Worm (Caenorhabditis elegans) whole organism, L3 larva: ENCODE data around the gene cyp-35A5.
A peak's percentile ranks its signal among the peaks of the same experiment; 100 is the strongest.

Experiments used
- R02D3.7 ChIP-seq: fragments of 150-350 bp; optimal IDR thresholded peaks from 2 replicates; lab custom pipeline; 2014; ENCODE audit warnings: missing biosample characterization, missing genetic modification characterization
- ZK546.5 ChIP-seq: sonication (generic microtip); optimal IDR thresholded peaks from 2 replicates; lab custom pipeline; 2017; ENCODE audit warnings: missing biosample characterization, missing genetic modification characterization
- aly-2 ChIP-seq: fragments of 150-350 bp; optimal IDR thresholded peaks from 2 replicates; lab custom pipeline; 2014; ENCODE audit warnings: missing biosample characterization, missing genetic modification characterization
- ama-1 ChIP-seq: fragments of 150-350 bp; optimal IDR thresholded peaks from 2 replicates; lab custom pipeline; 2018
- ceh-28 ChIP-seq: fragments of 150-350 bp; optimal IDR thresholded peaks from 2 replicates; lab custom pipeline; 2014; ENCODE audit warnings: missing biosample characterization, missing genetic modification reagents, missing genetic modification characterization
- ceh-82 ChIP-seq: fragments of 150-350 bp; optimal IDR thresholded peaks from 2 replicates; lab custom pipeline; 2014; ENCODE audit warnings: missing biosample characterization, missing genetic modification characterization
- ceh-9 ChIP-seq: sonication (generic microtip); optimal IDR thresholded peaks from 2 replicates; lab custom pipeline; 2018; ENCODE audit warnings: missing biosample characterization, missing genetic modification characterization
- daf-12 ChIP-seq: fragments of 150-350 bp; optimal IDR thresholded peaks from 2 replicates; lab custom pipeline; 2014; ENCODE audit warnings: missing biosample characterization, missing genetic modification reagents, missing genetic modification characterization
- egl-27 ChIP-seq: sonication (generic microtip); optimal IDR thresholded peaks from 4 replicates; lab custom pipeline; 2017; ENCODE audit warnings: missing biosample characterization, missing genetic modification reagents, missing genetic modification characterization
- elt-3 ChIP-seq, 3 experiments: fragments of 150-350 bp in 1 of 3; sonication (generic microtip) in 2 of 3; optimal IDR thresholded peaks; 2 replicates in 2 of 3; 4 replicates in 1 of 3; lab custom pipeline; 2014 to 2017; ENCODE audit warnings: missing biosample characterization in 3 of 3, missing genetic modification characterization in 3 of 3
- fkh-2 ChIP-seq: fragments of 150-350 bp; optimal IDR thresholded peaks from 2 replicates; lab custom pipeline; 2014; ENCODE audit warnings: missing biosample characterization, missing genetic modification reagents, missing genetic modification characterization
- fos-1 ChIP-seq: fragments of 150-350 bp; optimal IDR thresholded peaks from 2 replicates; lab custom pipeline; 2014; ENCODE audit warnings: missing biosample characterization, missing genetic modification characterization
- hmg-11 ChIP-seq: sonication (generic microtip); optimal IDR thresholded peaks from 2 replicates; lab custom pipeline; 2016; ENCODE audit warnings: missing genetic modification characterization, missing compliant biosample characterization
- jun-1 ChIP-seq: fragments of 150-350 bp; optimal IDR thresholded peaks from 2 replicates; lab custom pipeline; 2014; ENCODE audit warnings: missing biosample characterization, missing genetic modification reagents, missing genetic modification characterization
- lin-15B ChIP-seq: fragments of 150-350 bp; optimal IDR thresholded peaks from 2 replicates; lab custom pipeline; 2014; ENCODE audit warnings: missing biosample characterization, missing genetic modification characterization
- lin-39 ChIP-seq: fragments of 150-350 bp; optimal IDR thresholded peaks from 2 replicates; lab custom pipeline; 2018; ENCODE audit warnings: missing biosample characterization, missing genetic modification reagents, missing genetic modification characterization
- lsy-12 ChIP-seq: sonication (generic microtip); optimal IDR thresholded peaks from 2 replicates; lab custom pipeline; 2016; ENCODE audit warnings: mild to moderate bottlenecking, missing genetic modification characterization, missing compliant biosample characterization
- mdl-1 ChIP-seq: fragments of 150-350 bp; optimal IDR thresholded peaks from 2 replicates; lab custom pipeline; 2014; ENCODE audit warnings: missing biosample characterization, missing genetic modification characterization
- mml-1 ChIP-seq: fragments of 150-350 bp; sonication (generic microtip); optimal IDR thresholded peaks from 3 replicates; lab custom pipeline; 2014; ENCODE audit warnings: missing biosample characterization, missing genetic modification characterization
- nhr-11 ChIP-seq: fragments of 150-350 bp; optimal IDR thresholded peaks from 2 replicates; lab custom pipeline; 2014; ENCODE audit warnings: missing biosample characterization, missing genetic modification characterization
- nhr-12 ChIP-seq: fragments of 150-350 bp; optimal IDR thresholded peaks from 2 replicates; lab custom pipeline; 2014; ENCODE audit warnings: missing biosample characterization, missing genetic modification characterization
- nhr-23 ChIP-seq: fragments of 150-350 bp; optimal IDR thresholded peaks from 2 replicates; lab custom pipeline; 2014; ENCODE audit warnings: missing biosample characterization, missing genetic modification reagents, missing genetic modification characterization
- nhr-237 ChIP-seq: fragments of 150-350 bp; optimal IDR thresholded peaks from 2 replicates; lab custom pipeline; 2014; ENCODE audit warnings: missing biosample characterization, missing genetic modification characterization
- nhr-25 ChIP-seq: sonication (generic microtip); optimal IDR thresholded peaks from 2 replicates; lab custom pipeline; 2017; ENCODE audit warnings: missing biosample characterization, missing genetic modification characterization
- nhr-43 ChIP-seq: sonication (generic microtip); optimal IDR thresholded peaks from 2 replicates; lab custom pipeline; 2016; ENCODE audit warnings: mild to moderate bottlenecking, missing genetic modification characterization, missing compliant biosample characterization; ENCODE audit not compliant: poor library complexity, severe bottlenecking
- nhr-67 ChIP-seq: fragments of 150-350 bp; optimal IDR thresholded peaks from 2 replicates; lab custom pipeline; 2014; ENCODE audit warnings: missing biosample characterization, missing genetic modification characterization
- nhr-76 ChIP-seq: fragments of 150-350 bp; sonication (generic microtip); optimal IDR thresholded peaks from 5 replicates; lab custom pipeline; 2014; ENCODE audit warnings: missing biosample characterization, missing genetic modification characterization
- nhr-77 ChIP-seq: fragments of 150-350 bp; optimal IDR thresholded peaks from 2 replicates; lab custom pipeline; 2014; ENCODE audit warnings: missing biosample characterization, missing genetic modification characterization
- pqm-1 ChIP-seq: fragments of 150-350 bp; optimal IDR thresholded peaks from 2 replicates; lab custom pipeline; 2017; ENCODE audit warnings: missing biosample characterization, missing genetic modification characterization, inconsistent platforms
- sea-2 ChIP-seq: fragments of 150-350 bp; sonication (generic microtip); optimal IDR thresholded peaks from 4 replicates; lab custom pipeline; 2014; ENCODE audit warnings: missing biosample characterization, missing genetic modification reagents, missing genetic modification characterization
- skn-1 ChIP-seq: fragments of 150-350 bp; optimal IDR thresholded peaks from 2 replicates; lab custom pipeline; 2014; ENCODE audit warnings: missing biosample characterization, missing genetic modification characterization
- tbx-2 ChIP-seq: sonication (generic microtip); optimal IDR thresholded peaks from 2 replicates; lab custom pipeline; 2016; ENCODE audit warnings: mild to moderate bottlenecking, missing genetic modification characterization, missing compliant biosample characterization
- unc-39 ChIP-seq: sonication (generic microtip); optimal IDR thresholded peaks from 4 replicates; lab custom pipeline; 2017; ENCODE audit warnings: missing biosample characterization, missing genetic modification characterization
- unc-62 ChIP-seq: fragments of 150-350 bp; sonication (generic microtip); optimal IDR thresholded peaks from 4 replicates; lab custom pipeline; 2014; ENCODE audit warnings: missing biosample characterization, missing genetic modification reagents, missing genetic modification characterization
- ztf-11 ChIP-seq: fragments of 150-350 bp; optimal IDR thresholded peaks from 2 replicates; lab custom pipeline; 2014; ENCODE audit warnings: missing biosample characterization, missing genetic modification characterization
- ztf-4 ChIP-seq: fragments of 150-350 bp; optimal IDR thresholded peaks from 2 replicates; lab custom pipeline; 2014; ENCODE audit warnings: missing biosample characterization, missing genetic modification characterization

cyp-35A5 gene

ce11 chrV:3929099-3929498 is 7.0 kb upstream of the cyp-35A5 start, which contains the start of gene srx-64:
TSS of gene srx-64 (plus strand) at chrV:3929399.
- no peak for TF ChIP-seq tbx-2 (tag; lab: Kevin White, UChicago)
- no peak for TF ChIP-seq lsy-12 (tag; lab: Kevin White, UChicago)
- TF ChIP-seq mml-1 (tag; lab: Kevin White, UChicago): no peak
- TF ChIP-seq nhr-237: no peak
- TF ChIP-seq daf-12 (tag; lab: Kevin White, UChicago): no peak
- TF ChIP-seq ceh-28 (tag; lab: Kevin White, UChicago): no peak
- TF ChIP-seq mdl-1 (tag; lab: Kevin White, UChicago): no peak

- TF ChIP-seq nhr-43 (tag; lab: Kevin White, UChicago) (no peak), elt-3 (tag; optimal IDR thresholded peaks at IDR 0.05; lab: Kevin White, UChicago) (no peak), skn-1 (tag; lab: Kevin White, UChicago) (no peak), hmg-11 (tag; lab: Kevin White, UChicago) (no peak), lin-39 (tag; lab: Kevin White, UChicago) (no peak), mml-1 (tag; lab: Kevin White, UChicago) (no peak), tbx-2 (tag; lab: Kevin White, UChicago) (no peak), R02D3.7 (tag; lab: Kevin White, UChicago) (no peak), fkh-2 (tag; lab: Kevin White, UChicago) (no peak), aly-2 (tag; lab: Kevin White, UChicago) (no peak), nhr-11 (tag; lab: Kevin White, UChicago) (no peak), egl-27 (tag; lab: Kevin White, UChicago) (no peak), sea-2 (GFP tag; lab: Kevin White, UChicago) (no peak), nhr-67 (tag; lab: Kevin White, UChicago) (no peak)
These were observed 4.8 kb upstream of the cyp-35A5 start, which contains the start of gene srx-63 for ce11 chrV:3931326-3931725. TSS of gene srx-63 (plus strand) at chrV:3931626.

ce11 chrV:3938789-3939188 is 2.7 kb downstream of the cyp-35A5 start, which contains the start of gene cyp-35B1:
TSS of gene cyp-35B1 (plus strand) at chrV:3939032.
- no peak for TF ChIP-seq nhr-11 (tag; lab: Kevin White, UChicago)
- TF ChIP-seq fos-1 (tag; lab: Kevin White, UChicago): no peak
- TF ChIP-seq nhr-76 (tag; lab: Kevin White, UChicago): no peak
- TF ChIP-seq ceh-28 (tag; lab: Kevin White, UChicago): peak; percentile 19
- TF ChIP-seq, all 47 proteins: peak for 1

- TF ChIP-seq unc-39 (tag; lab: Kevin White, UChicago): no peak
- TF ChIP-seq egl-27 (tag; lab: Kevin White, UChicago): no peak
- TF ChIP-seq ZK546.5: no peak
- no peak for TF ChIP-seq mml-1 (tag; lab: Kevin White, UChicago)
- TF ChIP-seq ceh-28 (tag; lab: Kevin White, UChicago): no peak
- no peak for TF ChIP-seq skn-1 (tag; lab: Kevin White, UChicago)
- no peak for TF ChIP-seq pqm-1
- no peak for TF ChIP-seq nhr-76 (tag; lab: Kevin White, UChicago)
- no peak for TF ChIP-seq nhr-237
- no peak for TF ChIP-seq nhr-25 (tag; lab: Kevin White, UChicago)
- TF ChIP-seq nhr-67 (tag; lab: Kevin White, UChicago): no peak
- TF ChIP-seq ztf-4 (tag; lab: Kevin White, UChicago): no peak
- no peak for TF ChIP-seq unc-62
- TF ChIP-seq nhr-23 (tag; lab: Kevin White, UChicago): no peak
- TF ChIP-seq ceh-82 (tag; lab: Kevin White, UChicago): no peak
- TF ChIP-seq sea-2 (GFP tag; lab: Kevin White, UChicago): no peak
These were observed 5.7 kb downstream of the cyp-35A5 start, which contains the start of gene cyp-35B2 for ce11 chrV:3941860-3942259. TSS of gene cyp-35B2 (plus strand) at chrV:3942160.

ce11 chrV:3943364-3943763 is 7.2 kb downstream of the cyp-35A5 start:
- TF ChIP-seq ama-1 (lab: Kevin White, UChicago) (no peak), nhr-77 (tag; lab: Kevin White, UChicago) (no peak), lin-15B (tag; lab: Kevin White, UChicago) (no peak), ceh-9 (tag; lab: Kevin White, UChicago) (no peak), nhr-67 (tag; lab: Kevin White, UChicago) (no peak), daf-12 (tag; lab: Kevin White, UChicago) (no peak), egl-27 (tag; lab: Kevin White, UChicago) (no peak), nhr-12 (tag; lab: Kevin White, UChicago) (no peak), ztf-4 (tag; lab: Kevin White, UChicago) (no peak), nhr-237 (no peak), R02D3.7 (tag; lab: Kevin White, UChicago) (no peak), jun-1 (tag; lab: Kevin White, UChicago) (no peak), fos-1 (tag; lab: Kevin White, UChicago) (no peak), skn-1 (tag; lab: Kevin White, UChicago) (no peak), mdl-1 (tag; lab: Kevin White, UChicago) (no peak), ztf-11 (tag; lab: Kevin White, UChicago) (no peak), tbx-2 (tag; lab: Kevin White, UChicago) (no peak), pqm-1 (no peak)
- TF ChIP-seq, all 47 proteins: peak for 0
